Worm (Caenorhabditis elegans) whole organism, L4 larva: ENCODE data around the gene nhr-86.

Experiments
- R02D3.7 ChIP-seq: fragments of 150-350 bp; sonication (generic microtip); optimal IDR thresholded peaks from 3 replicates; lab custom pipeline; 2014; ENCODE audit warnings: missing biosample characterization, missing genetic modification characterization
- T26A8.4 ChIP-seq: fragments of 200-800 bp; sonication (Bioruptor generic); IDR thresholded peaks from 2 replicates; pipeline ENCODE4 v1.3.6; 2022; ENCODE audit warnings: missing genetic modification characterization, missing compliant biosample characterization
- aly-2 ChIP-seq: sonication (generic microtip); optimal IDR thresholded peaks from 2 replicates; lab custom pipeline; 2018; ENCODE audit warnings: missing biosample characterization, missing genetic modification characterization
- ceh-62 ChIP-seq: sonication (generic microtip); optimal IDR thresholded peaks from 2 replicates; lab custom pipeline; 2017; ENCODE audit warnings: missing biosample characterization, missing genetic modification characterization
- daf-16 ChIP-seq, 3 experiments: sonication (generic microtip); optimal IDR thresholded peaks; 2 replicates each; lab custom pipeline; 2016 to 2017; ENCODE audit warnings: missing genetic modification characterization in 3 of 3, missing genetic modification reagents in 3 of 3, mild to moderate bottlenecking in 2 of 3, missing compliant biosample characterization in 2 of 3, missing biosample characterization in 1 of 3, moderate library complexity in 1 of 3
- dmd-6 ChIP-seq: fragments of 200-800 bp; sonication (Bioruptor generic); IDR thresholded peaks from 2 replicates; pipeline ENCODE4 v1.3.6; 2022; ENCODE audit warnings: missing genetic modification reagents, missing genetic modification characterization, missing compliant biosample characterization
- dmd-9 ChIP-seq: fragments of 200-800 bp; sonication (Bioruptor generic); IDR thresholded peaks from 2 replicates; pipeline ENCODE4 v1.3.6; 2022; ENCODE audit warnings: missing genetic modification reagents, missing genetic modification characterization, missing compliant biosample characterization
- duxl-1 ChIP-seq: sonication (generic microtip); optimal IDR thresholded peaks from 2 replicates; lab custom pipeline; 2016; ENCODE audit warnings: mild to moderate bottlenecking, missing genetic modification characterization, moderate library complexity, missing compliant biosample characterization; ENCODE audit not compliant: poor library complexity
- dve-1 ChIP-seq: sonication (generic microtip); optimal IDR thresholded peaks from 2 replicates; lab custom pipeline; 2017; ENCODE audit warnings: antibody characterized with exemption, mild to moderate bottlenecking, missing genetic modification characterization, missing compliant biosample characterization; ENCODE audit not compliant: insufficient read depth
- gei-8 ChIP-seq: fragments of 200-800 bp; sonication (Bioruptor generic); optimal IDR thresholded peaks from 2 replicates; lab custom pipeline; 2018; ENCODE audit warnings: mild to moderate bottlenecking, missing genetic modification characterization, missing compliant biosample characterization
- hif-1 ChIP-seq, 2 experiments: sonication (generic microtip); optimal IDR thresholded peaks; 2 replicates each; lab custom pipeline; 2016 to 2017; ENCODE audit warnings: missing compliant biosample characterization in 2 of 2, missing genetic modification characterization in 2 of 2, missing genetic modification reagents in 2 of 2, missing genotype in 2 of 2, mild to moderate bottlenecking in 1 of 2
- hlh-30 ChIP-seq: sonication (generic microtip); optimal IDR thresholded peaks from 2 replicates; lab custom pipeline; 2017; ENCODE audit warnings: antibody characterized with exemption, mild to moderate bottlenecking, missing genetic modification characterization, missing compliant biosample characterization; ENCODE audit not compliant: insufficient read depth
- hmg-1.1 ChIP-seq: fragments of 200-800 bp; sonication (Bioruptor generic); IDR thresholded peaks from 2 replicates; pipeline ENCODE4 v1.3.6; 2022; ENCODE audit warnings: missing genetic modification reagents, missing genetic modification characterization, missing compliant biosample characterization
- lin-29 ChIP-seq: fragments of 200-800 bp; sonication (Bioruptor generic); IDR thresholded peaks from 2 replicates; pipeline ENCODE4 v1.3.6; 2022; ENCODE audit warnings: missing genetic modification reagents, missing genetic modification characterization, missing compliant biosample characterization
- lin-38 ChIP-seq: fragments of 200-800 bp; sonication (Bioruptor generic); IDR thresholded peaks from 2 replicates; pipeline ENCODE4 v1.3.6; 2022; ENCODE audit warnings: missing genetic modification reagents, missing genetic modification characterization, missing compliant biosample characterization
- lir-3 ChIP-seq: sonication (generic microtip); optimal IDR thresholded peaks from 2 replicates; lab custom pipeline; 2016; ENCODE audit warnings: mild to moderate bottlenecking, missing genetic modification characterization, missing compliant biosample characterization
- lsy-2 ChIP-seq, 2 experiments: fragments of 150-350 bp in 1 of 2; sonication (generic microtip) in 1 of 2; optimal IDR thresholded peaks; 2 replicates each; lab custom pipeline; 2014 to 2017; ENCODE audit warnings: missing biosample characterization in 2 of 2, missing genetic modification characterization in 2 of 2
- madf-5 ChIP-seq, 2 experiments: fragments of 200-800 bp; sonication (Bioruptor generic); IDR thresholded peaks; 2 replicates each; pipeline ENCODE4 v1.3.6; 2022; ENCODE audit warnings: missing compliant biosample characterization in 2 of 2, missing genetic modification characterization in 2 of 2
- mdl-1 ChIP-seq, 2 experiments: fragments of 150-350 bp in 1 of 2; sonication (generic microtip) in 1 of 2; optimal IDR thresholded peaks; 2 replicates each; lab custom pipeline; 2014 to 2017; ENCODE audit warnings: missing biosample characterization in 2 of 2, missing genetic modification characterization in 2 of 2
- mes-2 ChIP-seq: sonication (generic microtip); optimal IDR thresholded peaks from 2 replicates; lab custom pipeline; 2016; ENCODE audit warnings: missing genotype, mild to moderate bottlenecking, missing genetic modification characterization, missing compliant biosample characterization; ENCODE audit not compliant: poor library complexity, severe bottlenecking
- mxl-2 ChIP-seq: fragments of 200-800 bp; sonication (Bioruptor generic); conservative IDR thresholded peaks from 2 replicates; pipeline ENCODE4 v1.3.6; 2022; ENCODE audit warnings: missing genetic modification reagents, missing genetic modification characterization, missing compliant biosample characterization
- nhr-111 ChIP-seq: fragments of 200-800 bp; sonication (Bioruptor generic); optimal IDR thresholded peaks from 2 replicates; lab custom pipeline; 2018; ENCODE audit warnings: mild to moderate bottlenecking, missing genetic modification characterization, missing compliant biosample characterization
- nhr-28 ChIP-seq: fragments of 150-350 bp; optimal IDR thresholded peaks from 2 replicates; lab custom pipeline; 2014; ENCODE audit warnings: missing biosample characterization, missing genetic modification characterization
- nhr-6 ChIP-seq: fragments of 150-350 bp; optimal IDR thresholded peaks from 2 replicates; lab custom pipeline; 2014; ENCODE audit warnings: missing biosample characterization, missing genetic modification characterization
- nhr-76 ChIP-seq: fragments of 150-350 bp; optimal IDR thresholded peaks from 2 replicates; lab custom pipeline; 2014; ENCODE audit warnings: missing biosample characterization, missing genetic modification characterization
- pqm-1 ChIP-seq: sonication (generic microtip); optimal IDR thresholded peaks from 2 replicates; lab custom pipeline; 2017; ENCODE audit warnings: missing biosample characterization, missing genetic modification characterization
- snpc-1.2 ChIP-seq: fragments of 200-800 bp; sonication (Bioruptor generic); IDR thresholded peaks from 2 replicates; pipeline ENCODE4 v1.3.6; 2022; ENCODE audit warnings: missing genetic modification reagents, missing genetic modification characterization, missing compliant biosample characterization
- snpc-4 ChIP-seq: fragments of 150-350 bp; optimal IDR thresholded peaks from 2 replicates; lab custom pipeline; 2014; ENCODE audit warnings: missing biosample characterization, missing genetic modification characterization
- spr-1 ChIP-seq: sonication (generic microtip); optimal IDR thresholded peaks from 2 replicates; lab custom pipeline; 2016; ENCODE audit warnings: mild to moderate bottlenecking, missing genetic modification characterization, missing compliant biosample characterization
- unc-130 ChIP-seq: sonication (generic microtip); optimal IDR thresholded peaks from 2 replicates; lab custom pipeline; 2016; ENCODE audit warnings: missing genetic modification reagents, missing genetic modification characterization, missing compliant biosample characterization
- vab-7 ChIP-seq: fragments of 200-800 bp; sonication (Bioruptor generic); IDR thresholded peaks from 2 replicates; pipeline ENCODE4 v1.3.6; 2022; ENCODE audit warnings: missing genetic modification reagents, missing genetic modification characterization, missing compliant biosample characterization
- zip-2 ChIP-seq: fragments of 150-350 bp; optimal IDR thresholded peaks from 2 replicates; lab custom pipeline; 2014; ENCODE audit warnings: missing biosample characterization, missing genetic modification characterization

The nhr-86 gene

ce11 chrV:2067985-2068499, 1.4 kb upstream of the nhr-86 start, which contains the start of gene lbp-9 (continued):
- TF ChIP-seq mes-2 = peak; percentile 46
- TF ChIP-seq snpc-1.2 = peak; percentile 43; the same call in 1 of the 2 replicates
- TF ChIP-seq mxl-2 (GFP tag; lab: Robert Waterston, UW) = no peak
- no peak for TF ChIP-seq nhr-76 (tag; lab: Kevin White, UChicago)
- TF ChIP-seq duxl-1 (tag; lab: Kevin White, UChicago) = peak; percentile 6
- no peak for TF ChIP-seq nhr-111 (GFP tag; lab: Kevin White, UChicago)
- no peak for TF ChIP-seq aly-2 (tag; lab: Kevin White, UChicago)
- no peak for TF ChIP-seq lin-29 (GFP tag; lab: Robert Waterston, UW)
- TF ChIP-seq ceh-62 (tag; lab: Kevin White, UChicago) = no peak
- no peak for TF ChIP-seq vab-7
- TF ChIP-seq T26A8.4 = no peak

ce11 chrV:2067419-2067818, 769 bp upstream of the nhr-86 start:
- no peak for TF ChIP-seq dmd-9 (GFP tag; lab: Robert Waterston, UW)
- no peak for TF ChIP-seq lin-29 (GFP tag; lab: Robert Waterston, UW)
- TF ChIP-seq spr-1 = no peak
- no peak for TF ChIP-seq vab-7
- TF ChIP-seq lsy-2 (tag; optimal IDR thresholded peaks at IDR 0.05; lab: Kevin White, UChicago) = peak in 1 of 2 experiments; percentile 40
- TF ChIP-seq lin-38 (GFP tag; lab: Robert Waterston, UW) = peak; percentile 31; the same call in 1 of the 2 replicates
- TF ChIP-seq madf-5 (GFP tag; IDR thresholded peaks at IDR 0.05; lab: Robert Waterston, UW) = no peak
- no peak for TF ChIP-seq gei-8
- TF ChIP-seq zip-2 (tag; lab: Kevin White, UChicago) = no peak
- TF ChIP-seq unc-130 (GFP tag; lab: Kevin White, UChicago) = peak; percentile 58
- TF ChIP-seq snpc-1.2 = no peak
- TF ChIP-seq lir-3 (tag; lab: Kevin White, UChicago) = no peak

- TF ChIP-seq nhr-28 (tag; lab: Kevin White, UChicago) = peak; percentile 30
- no peak for TF ChIP-seq hlh-30 (tag; lab: Kevin White, UChicago)
- TF ChIP-seq pqm-1 (tag; lab: Kevin White, UChicago) = peak; percentile 29
These were observed 9.3 kb downstream of the nhr-86 start, which contains the start of gene comt-3 for ce11 chrV:2057324-2057723. comt-3 (plus strand) TSS chrV:2057537.

- peak; percentile 18 for TF ChIP-seq dve-1 (tag; lab: Kevin White, UChicago)
- peak in 1 of 2 experiments; percentile 1 for TF ChIP-seq hif-1 (tag; optimal IDR thresholded peaks at IDR 0.05; lab: Kevin White, UChicago)
- no peak for TF ChIP-seq R02D3.7 (tag; lab: Kevin White, UChicago)
- peak; percentile 57; the same call in 1 of the 2 replicates for TF ChIP-seq dmd-6 (GFP tag; lab: Robert Waterston, UW)
- peak; percentile 70 for TF ChIP-seq nhr-28 (tag; lab: Kevin White, UChicago)
- no peak for TF ChIP-seq duxl-1 (tag; lab: Kevin White, UChicago)
- peak in 1 of 2 experiments; percentile 40 for TF ChIP-seq daf-16 (GFP tag; optimal IDR thresholded peaks at IDR 0.05; lab: Kevin White, UChicago)
- TF ChIP-seq daf-16 (tag; optimal IDR thresholded peaks at IDR 0.05; lab: Kevin White, UChicago) = peak; percentile 45
- TF ChIP-seq nhr-6 (tag; lab: Kevin White, UChicago) = peak; percentile 8
- peak; percentile 29; the same call in 1 of the 2 replicates for TF ChIP-seq hmg-1.1
- peak; percentile 87 for TF ChIP-seq pqm-1 (tag; lab: Kevin White, UChicago)
- no peak for TF ChIP-seq snpc-4 (tag; lab: Kevin White, UChicago)
- TF ChIP-seq mdl-1 (tag; optimal IDR thresholded peaks at IDR 0.05; lab: Kevin White, UChicago) = peak in 1 of 2 experiments; percentile 9
- TF ChIP-seq, all 104 proteins: peak for 9
These were observed 10.7 kb downstream of the nhr-86 start for ce11 chrV:2055765-2056504.
